Fruit fly (Drosophila melanogaster): Measurements from ENCODE around the gene Snx21.
A peak's percentile ranks its signal among the peaks of the same experiment; 100 is the strongest.

Snx21 gene

DNA sequence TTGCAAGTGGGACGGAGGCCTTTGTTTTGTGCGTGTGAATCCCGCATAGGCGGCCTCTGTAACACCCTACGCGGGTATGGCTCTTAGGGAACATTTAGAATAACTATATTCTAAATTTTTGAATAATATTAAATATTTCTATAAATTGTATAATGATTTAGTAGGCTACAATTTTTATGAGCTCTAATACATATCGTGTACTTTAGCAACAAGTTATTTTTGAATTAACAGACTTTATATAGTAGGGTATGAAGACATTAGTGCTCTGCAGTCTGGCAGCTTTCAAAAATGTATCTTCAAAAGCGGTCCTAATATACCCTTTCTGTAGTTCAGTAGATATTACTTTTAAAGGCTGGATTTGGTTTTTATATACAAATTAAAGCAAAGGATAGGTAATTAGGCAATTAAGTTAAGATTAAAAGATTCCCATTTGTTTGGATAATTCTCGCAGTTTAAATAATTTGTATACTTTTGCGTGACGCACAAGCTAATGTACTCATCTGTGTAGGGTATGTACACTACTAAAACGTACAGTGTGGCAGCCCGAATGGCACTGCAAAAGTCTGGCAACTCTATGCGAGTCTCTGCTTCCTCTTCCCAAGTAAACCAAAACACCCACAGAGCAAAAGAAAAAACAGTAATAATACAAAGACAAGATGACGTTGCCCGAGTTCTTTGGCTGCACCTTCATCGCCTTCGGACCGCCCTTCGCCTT lies at the start of gene Snx21, which contains the start of gene aph-1:
TSS of gene Snx21 (minus strand) at position 7 of the 715 bp plus-strand sequence.
TSS of gene aph-1 (plus strand) at position 575 of the 715 bp plus-strand sequence.
- TF ChIP-seq CG9948 (tag; optimal IDR thresholded peaks at IDR 0.05) (peak; percentile 86), CG13204 (GFP tag; optimal IDR thresholded peaks at IDR 0.05) (no peak), CG32121 (GFP tag; IDR thresholded peaks at IDR 0.05) (peak; percentile 85), fd96Ca (GFP tag; IDR thresholded peaks at IDR 0.05) (peak; percentile 90), CG4496 (GFP tag; IDR thresholded peaks at IDR 0.05) (peak; percentile 88), CG12605 (GFP tag; IDR thresholded peaks at IDR 0.05) (peak; percentile 71), D1 (tag; optimal IDR thresholded peaks at IDR 0.05) (no peak), EcR (GFP tag; optimal IDR thresholded peaks at IDR 0.05) (peak; percentile 10), Snoo (tag; optimal IDR thresholded peaks at IDR 0.05) (peak; percentile 87), Pif1A (GFP tag; optimal IDR thresholded peaks at IDR 0.05) (peak; percentile 80), Ets98B (GFP tag; IDR thresholded peaks at IDR 0.05) (peak; percentile 86), Pif1B (GFP tag; optimal IDR thresholded peaks at IDR 0.05) (peak; percentile 91), CG15710 (tag; optimal IDR thresholded peaks at IDR 0.05) (peak; percentile 87), rn (GFP tag; IDR thresholded peaks at IDR 0.05) (peak; percentile 57), CG17806 (tag; optimal IDR thresholded peaks at IDR 0.05) (peak; percentile 85), CG34367 (tag; optimal IDR thresholded peaks at IDR 0.05) (peak; percentile 75), CG10348 (GFP tag; IDR thresholded peaks at IDR 0.05) (0 out of 2 replicates have a peak, but pooled peaks have one; percentile 48), CG8159 (tag; optimal IDR thresholded peaks at IDR 0.05) (peak; percentile 91), CG14655 (GFP tag; optimal IDR thresholded peaks at IDR 0.05) (peak; percentile 87), CG8301 (tag; optimal IDR thresholded peaks at IDR 0.05) (peak; percentile 82), gl (tag; optimal IDR thresholded peaks at IDR 0.05) (peak; percentile 45)

dm6 chr2L:2812137-2812536 lies 46.7 kb upstream of the Snx21 start, which contains the start of gene CG2964:
Gene CG2964 (plus strand): TSS chr2L:2812437.
- TF ChIP-seq CG8159 (tag; optimal IDR thresholded peaks at IDR 0.05): no peak
- TF ChIP-seq EcR (GFP tag; optimal IDR thresholded peaks at IDR 0.05): no peak
- no peak for TF ChIP-seq Ets98B (GFP tag; IDR thresholded peaks at IDR 0.05)
- TF ChIP-seq CG13204 (GFP tag; optimal IDR thresholded peaks at IDR 0.05): no peak
- TF ChIP-seq D1 (tag; optimal IDR thresholded peaks at IDR 0.05): no peak
- TF ChIP-seq Pif1A (GFP tag; optimal IDR thresholded peaks at IDR 0.05): no peak
- TF ChIP-seq CG12605 (GFP tag; IDR thresholded peaks at IDR 0.05): no peak
- TF ChIP-seq Pif1B (GFP tag; optimal IDR thresholded peaks at IDR 0.05): no peak
- TF ChIP-seq rn (GFP tag; IDR thresholded peaks at IDR 0.05): no peak
- no peak for TF ChIP-seq fd96Ca (GFP tag; IDR thresholded peaks at IDR 0.05)

DNA sequence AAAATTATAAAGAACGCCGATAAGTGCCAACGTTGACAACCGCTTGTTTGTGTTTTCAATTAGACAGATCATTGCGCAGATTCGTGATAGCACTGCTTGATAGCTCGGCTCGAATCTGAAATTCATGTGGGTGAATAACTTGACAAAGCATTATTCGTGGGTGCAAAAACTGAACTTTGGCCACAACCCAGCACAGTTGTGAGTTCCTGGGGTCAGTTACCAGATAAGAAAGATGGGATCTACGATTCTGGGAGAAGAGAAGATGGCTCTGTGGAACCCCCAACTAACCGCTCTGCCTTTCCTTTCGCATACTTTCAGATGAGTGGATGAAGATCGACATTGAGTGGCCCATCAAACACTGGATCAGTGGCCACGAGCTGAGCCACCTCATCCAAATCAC lies 45.4 kb upstream of the Snx21 start:
- no peak for TF ChIP-seq CG34367 (tag; optimal IDR thresholded peaks at IDR 0.05)
- no peak for TF ChIP-seq CG15710 (tag; optimal IDR thresholded peaks at IDR 0.05)
- no peak for TF ChIP-seq Snoo (tag; optimal IDR thresholded peaks at IDR 0.05)
- no peak for TF ChIP-seq Ets98B (GFP tag; IDR thresholded peaks at IDR 0.05)

DNA sequence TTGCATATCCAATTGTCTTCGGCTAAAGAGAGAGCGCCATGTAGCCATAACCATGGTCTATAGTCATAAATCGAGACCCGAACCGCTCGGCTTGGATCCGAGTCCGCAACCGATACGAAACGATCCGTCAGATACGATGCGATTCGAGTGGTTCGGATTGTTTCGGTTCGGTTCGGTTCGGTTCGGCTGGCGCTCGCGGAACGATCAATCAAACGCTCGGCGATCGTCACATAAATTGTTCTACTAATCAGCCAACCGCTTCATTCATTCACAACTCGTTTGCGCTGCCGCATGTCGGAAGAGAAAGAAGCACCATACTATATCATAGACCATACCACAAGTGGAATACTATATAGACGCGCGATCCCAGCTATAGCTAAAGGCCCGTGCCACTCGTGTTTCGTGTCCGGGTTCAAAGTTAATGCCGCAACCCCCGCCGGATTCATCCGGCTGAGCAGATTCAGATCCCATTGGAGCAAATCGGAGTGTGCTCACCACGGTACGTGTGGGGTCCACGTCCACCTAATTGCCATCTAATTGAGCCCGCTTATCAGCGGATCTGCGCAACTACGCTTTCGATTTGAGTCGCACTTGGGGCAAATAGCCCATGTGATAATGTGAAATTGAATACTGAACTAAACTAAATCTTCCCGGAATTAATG lies 42.7 kb upstream of the Snx21 start:
- TF ChIP-seq D1 (tag; optimal IDR thresholded peaks at IDR 0.05) (no peak), CG17806 (tag; optimal IDR thresholded peaks at IDR 0.05) (no peak), CG13204 (GFP tag; optimal IDR thresholded peaks at IDR 0.05) (peak; percentile 54), Pif1B (GFP tag; optimal IDR thresholded peaks at IDR 0.05) (no peak), CG4496 (GFP tag; IDR thresholded peaks at IDR 0.05) (peak; percentile 67), CG8301 (tag; optimal IDR thresholded peaks at IDR 0.05) (no peak), CG32121 (GFP tag; IDR thresholded peaks at IDR 0.05) (no peak), Pif1A (GFP tag; optimal IDR thresholded peaks at IDR 0.05) (no peak), Ets98B (GFP tag; IDR thresholded peaks at IDR 0.05) (peak; percentile 37; the same call in 1 of the 2 replicates), CG12605 (GFP tag; IDR thresholded peaks at IDR 0.05) (peak; percentile 44)

- TF ChIP-seq CG10348 (GFP tag; IDR thresholded peaks at IDR 0.05) (no peak), CG14655 (GFP tag; optimal IDR thresholded peaks at IDR 0.05) (no peak), Ets98B (GFP tag; IDR thresholded peaks at IDR 0.05) (no peak), Pif1A (GFP tag; optimal IDR thresholded peaks at IDR 0.05) (no peak), gl (tag; optimal IDR thresholded peaks at IDR 0.05) (no peak), CG15710 (tag; optimal IDR thresholded peaks at IDR 0.05) (no peak), rn (GFP tag; IDR thresholded peaks at IDR 0.05) (no peak), CG4496 (GFP tag; IDR thresholded peaks at IDR 0.05) (no peak), Snoo (tag; optimal IDR thresholded peaks at IDR 0.05) (no peak), CG17806 (tag; optimal IDR thresholded peaks at IDR 0.05) (no peak), EcR (GFP tag; optimal IDR thresholded peaks at IDR 0.05) (no peak), CG9948 (tag; optimal IDR thresholded peaks at IDR 0.05) (no peak), CG13204 (GFP tag; optimal IDR thresholded peaks at IDR 0.05) (no peak), D1 (tag; optimal IDR thresholded peaks at IDR 0.05) (no peak), CG32121 (GFP tag; IDR thresholded peaks at IDR 0.05) (no peak)
Observed at dm6 chr2L:2807597-2807996, 42.1 kb upstream of the Snx21 start.

DNA sequence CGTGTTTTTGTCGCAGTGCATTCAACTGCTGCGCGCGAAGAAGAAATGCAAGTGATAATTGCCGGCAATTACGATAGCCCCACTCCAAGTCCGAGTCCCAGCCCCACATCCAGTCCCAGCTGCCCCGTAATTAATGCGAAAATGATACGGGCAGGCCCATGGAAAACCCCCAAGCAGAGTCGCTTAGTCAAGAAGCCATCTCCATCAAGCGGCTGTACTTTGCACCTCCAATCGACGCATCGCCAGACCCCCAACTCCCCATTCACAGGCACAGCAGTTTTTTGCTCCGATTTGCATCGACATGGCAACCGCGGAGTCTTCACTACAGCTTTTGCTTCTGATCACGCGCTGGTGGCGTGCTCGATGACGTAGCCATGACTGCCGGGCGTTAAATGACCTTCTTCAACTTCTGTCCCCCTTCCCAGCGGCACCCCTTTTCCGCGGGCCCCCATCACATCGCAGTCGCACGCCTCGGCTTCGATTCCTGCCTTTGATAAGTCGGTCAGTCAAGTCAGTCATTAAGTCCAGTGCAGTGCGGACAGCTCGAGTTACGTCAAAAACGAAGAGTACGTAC lies 40.8 kb upstream of the Snx21 start:
- TF ChIP-seq D1 (tag; optimal IDR thresholded peaks at IDR 0.05): no peak
- peak; percentile 30 for TF ChIP-seq CG8159 (tag; optimal IDR thresholded peaks at IDR 0.05)
- TF ChIP-seq Snoo (tag; optimal IDR thresholded peaks at IDR 0.05): peak; percentile 29
- peak; percentile 44; the same call in 1 of the 2 replicates for TF ChIP-seq Ets98B (GFP tag; IDR thresholded peaks at IDR 0.05)
- TF ChIP-seq CG14655 (GFP tag; optimal IDR thresholded peaks at IDR 0.05): peak; percentile 45
- no peak for TF ChIP-seq rn (GFP tag; IDR thresholded peaks at IDR 0.05)
- peak; percentile 21 for TF ChIP-seq Pif1A (GFP tag; optimal IDR thresholded peaks at IDR 0.05)
- no peak for TF ChIP-seq CG32121 (GFP tag; IDR thresholded peaks at IDR 0.05)
- TF ChIP-seq CG8301 (tag; optimal IDR thresholded peaks at IDR 0.05): peak; percentile 17
- no peak for TF ChIP-seq CG12605 (GFP tag; IDR thresholded peaks at IDR 0.05)
- peak; percentile 20 for TF ChIP-seq Pif1B (GFP tag; optimal IDR thresholded peaks at IDR 0.05)
- no peak for TF ChIP-seq fd96Ca (GFP tag; IDR thresholded peaks at IDR 0.05)
- peak; percentile 95 for TF ChIP-seq EcR (GFP tag; optimal IDR thresholded peaks at IDR 0.05)
- TF ChIP-seq CG17806 (tag; optimal IDR thresholded peaks at IDR 0.05): no peak
- TF ChIP-seq gl (tag; optimal IDR thresholded peaks at IDR 0.05): peak; percentile 88
- TF ChIP-seq CG34367 (tag; optimal IDR thresholded peaks at IDR 0.05): peak; percentile 34
- peak; percentile 1 for TF ChIP-seq CG15710 (tag; optimal IDR thresholded peaks at IDR 0.05)
- no peak for TF ChIP-seq CG10348 (GFP tag; IDR thresholded peaks at IDR 0.05)
- no peak for TF ChIP-seq CG9948 (tag; optimal IDR thresholded peaks at IDR 0.05)
- TF ChIP-seq CG13204 (GFP tag; optimal IDR thresholded peaks at IDR 0.05): peak; percentile 91
- 0 out of 3 replicates have a peak, but pooled peaks have one; percentile 38 for TF ChIP-seq CG4496 (GFP tag; IDR thresholded peaks at IDR 0.05)

Data from whole organism, pupa.